Fruit fly (Drosophila melanogaster) whole organism, prepupa: ENCODE data around the gene Sfp33A2.

Experiments used
- CG31627 ChIP-seq: fragments of 200-800 bp; sonication (Bioruptor generic); optimal IDR thresholded peaks from 3 replicates; lab custom pipeline; 2016; ENCODE audit warnings: missing biosample characterization, missing genetic modification characterization
- Hr39 ChIP-seq: fragments of 200-800 bp; sonication (Bioruptor generic); optimal IDR thresholded peaks from 2 replicates; lab custom pipeline; 2016; ENCODE audit warnings: missing biosample characterization, missing genetic modification characterization

- TF ChIP-seq CG31627 (GFP tag; lab: Kevin White, UChicago) (no peak), Hr39 (GFP tag; lab: Kevin White, UChicago) (no peak)
These were observed 30.5 kb upstream of the Sfp33A2 start for dm6 chr2L:11806701-11807674.
